Worm (Caenorhabditis elegans): ENCODE measurements around the gene T23G7.3.
A peak's percentile ranks its signal among the peaks of the same experiment; 100 is the strongest.

ce11 chrII:9177080-9177479 lies 9.4 kb upstream of the T23G7.3 start, which contains the start of the genes sec-5 and pir-1:
- peak; percentile 42 for TF ChIP-seq mep-1 (tag; optimal IDR thresholded peaks at IDR 0.05)
- no peak for TF ChIP-seq nhr-28 (tag; optimal IDR thresholded peaks at IDR 0.05)
- no peak for TF ChIP-seq blmp-1 (tag; optimal IDR thresholded peaks at IDR 0.05)
- TF ChIP-seq nhr-237 (tag; optimal IDR thresholded peaks at IDR 0.05) = no peak
- no peak for TF ChIP-seq nhr-76 (tag; optimal IDR thresholded peaks at IDR 0.05)
- peak; percentile 25 for TF ChIP-seq lin-13 (tag; optimal IDR thresholded peaks at IDR 0.05)

Measured in whole organism, mixed stage, embryonic.